Worm (Caenorhabditis elegans) whole organism, L4 larva: ENCODE results near the gene T07A9.12.

Source experiments
- D1046.2 ChIP-seq: fragments of 200-800 bp; sonication (Bioruptor generic); IDR thresholded peaks from 2 replicates; pipeline ENCODE4 v1.3.6; 2022; ENCODE audit warnings: missing genetic modification characterization, missing compliant biosample characterization
- F10B5.3 ChIP-seq: sonication (generic microtip); optimal IDR thresholded peaks from 2 replicates; lab custom pipeline; 2016; ENCODE audit warnings: mild to moderate bottlenecking, missing genetic modification characterization, missing compliant biosample characterization
- F49E8.2 ChIP-seq: sonication (generic microtip); optimal IDR thresholded peaks from 2 replicates; lab custom pipeline; 2016; ENCODE audit warnings: missing compliant biosample characterization, mild to moderate bottlenecking, missing genetic modification characterization, borderline replicate concordance
- T20F7.1 ChIP-seq: fragments of 200-800 bp; sonication (Bioruptor generic); optimal IDR thresholded peaks from 2 replicates; lab custom pipeline; 2018; ENCODE audit warnings: mild to moderate bottlenecking, missing genetic modification characterization, missing compliant biosample characterization
- Y105C5A.15 ChIP-seq: fragments of 200-800 bp; sonication (Bioruptor generic); IDR thresholded peaks from 2 replicates; pipeline ENCODE4 v1.3.6; 2022; ENCODE audit warnings: missing genetic modification characterization, missing compliant biosample characterization
- Y48G9A.11 ChIP-seq: fragments of 200-800 bp; sonication (Bioruptor generic); IDR thresholded peaks from 2 replicates; pipeline ENCODE4 v1.3.6; 2022; ENCODE audit warnings: missing genetic modification reagents, missing genetic modification characterization, missing compliant biosample characterization
- Y75B8A.6 ChIP-seq: fragments of 200-800 bp; sonication (Bioruptor generic); IDR thresholded peaks from 2 replicates; pipeline ENCODE4 v1.3.6; 2022; ENCODE audit warnings: missing genetic modification reagents, missing genetic modification characterization, missing compliant biosample characterization
- attf-4 ChIP-seq: sonication (generic microtip); optimal IDR thresholded peaks from 3 replicates; lab custom pipeline; 2017; ENCODE audit warnings: missing biosample characterization, missing genetic modification characterization
- ceh-32 ChIP-seq: sonication (generic microtip); optimal IDR thresholded peaks from 2 replicates; lab custom pipeline; 2016; ENCODE audit warnings: mild to moderate bottlenecking, missing genetic modification characterization, missing compliant biosample characterization; ENCODE audit not compliant: poor library complexity
- ceh-62 ChIP-seq: sonication (generic microtip); optimal IDR thresholded peaks from 2 replicates; lab custom pipeline; 2017; ENCODE audit warnings: missing biosample characterization, missing genetic modification characterization
- daf-12 ChIP-seq: fragments of 150-350 bp; optimal IDR thresholded peaks from 2 replicates; lab custom pipeline; 2014; ENCODE audit warnings: missing biosample characterization, missing genetic modification reagents, missing genetic modification characterization
- dmd-9 ChIP-seq: fragments of 200-800 bp; sonication (Bioruptor generic); IDR thresholded peaks from 2 replicates; pipeline ENCODE4 v1.3.6; 2022; ENCODE audit warnings: missing genetic modification reagents, missing genetic modification characterization, missing compliant biosample characterization
- gei-8 ChIP-seq: fragments of 200-800 bp; sonication (Bioruptor generic); optimal IDR thresholded peaks from 2 replicates; lab custom pipeline; 2018; ENCODE audit warnings: mild to moderate bottlenecking, missing genetic modification characterization, missing compliant biosample characterization
- hif-1 ChIP-seq, 2 experiments: sonication (generic microtip); optimal IDR thresholded peaks; 2 replicates each; lab custom pipeline; 2016 to 2017; ENCODE audit warnings: missing compliant biosample characterization in 2 of 2, missing genetic modification characterization in 2 of 2, missing genetic modification reagents in 2 of 2, missing genotype in 2 of 2, mild to moderate bottlenecking in 1 of 2
- hmg-1.1 ChIP-seq: fragments of 200-800 bp; sonication (Bioruptor generic); IDR thresholded peaks from 2 replicates; pipeline ENCODE4 v1.3.6; 2022; ENCODE audit warnings: missing genetic modification reagents, missing genetic modification characterization, missing compliant biosample characterization
- lin-29 ChIP-seq: fragments of 200-800 bp; sonication (Bioruptor generic); IDR thresholded peaks from 2 replicates; pipeline ENCODE4 v1.3.6; 2022; ENCODE audit warnings: missing genetic modification reagents, missing genetic modification characterization, missing compliant biosample characterization
- lin-38 ChIP-seq: fragments of 200-800 bp; sonication (Bioruptor generic); IDR thresholded peaks from 2 replicates; pipeline ENCODE4 v1.3.6; 2022; ENCODE audit warnings: missing genetic modification reagents, missing genetic modification characterization, missing compliant biosample characterization
- nhr-10 ChIP-seq: fragments of 150-350 bp; optimal IDR thresholded peaks from 2 replicates; lab custom pipeline; 2014; ENCODE audit warnings: missing biosample characterization, missing genetic modification characterization
- nhr-11 ChIP-seq: fragments of 150-350 bp; optimal IDR thresholded peaks from 2 replicates; lab custom pipeline; 2014; ENCODE audit warnings: missing biosample characterization, missing genetic modification characterization
- nhr-111 ChIP-seq: fragments of 200-800 bp; sonication (Bioruptor generic); optimal IDR thresholded peaks from 2 replicates; lab custom pipeline; 2018; ENCODE audit warnings: mild to moderate bottlenecking, missing genetic modification characterization, missing compliant biosample characterization
- nhr-42 ChIP-seq: fragments of 200-800 bp; sonication (Bioruptor generic); IDR thresholded peaks from 2 replicates; pipeline ENCODE4 v1.3.6; 2022; ENCODE audit warnings: missing genetic modification characterization, missing compliant biosample characterization
- nhr-48 ChIP-seq: sonication (generic microtip); optimal IDR thresholded peaks from 2 replicates; lab custom pipeline; 2016; ENCODE audit warnings: mild to moderate bottlenecking, missing genetic modification characterization, missing compliant biosample characterization
- saeg-2 ChIP-seq: fragments of 200-800 bp; sonication (Bioruptor generic); IDR thresholded peaks from 2 replicates; pipeline ENCODE4 v1.3.6; 2022; ENCODE audit warnings: missing genetic modification reagents, missing genetic modification characterization, missing compliant biosample characterization
- set-16 ChIP-seq: fragments of 200-800 bp; sonication (Bioruptor generic); IDR thresholded peaks from 2 replicates; pipeline ENCODE4 v1.3.6; 2022; ENCODE audit warnings: missing genetic modification reagents, missing genetic modification characterization, missing compliant biosample characterization
- skn-1 ChIP-seq: fragments of 150-350 bp; optimal IDR thresholded peaks from 2 replicates; lab custom pipeline; 2014; ENCODE audit warnings: missing biosample characterization, missing genetic modification characterization
- tag-97 ChIP-seq: fragments of 200-800 bp; sonication (Bioruptor generic); IDR thresholded peaks from 2 replicates; pipeline ENCODE4 v1.3.6; 2022; ENCODE audit warnings: missing genetic modification characterization, missing compliant biosample characterization
- tra-1 ChIP-seq: fragments of 200-800 bp; sonication (Bioruptor generic); IDR thresholded peaks from 2 replicates; pipeline ENCODE4 v1.3.6; 2022; ENCODE audit warnings: missing genetic modification reagents, missing genetic modification characterization, missing compliant biosample characterization
- unc-39 ChIP-seq: sonication (generic microtip); optimal IDR thresholded peaks from 2 replicates; lab custom pipeline; 2017; ENCODE audit warnings: missing biosample characterization, missing genetic modification characterization
- zfp-3 ChIP-seq: fragments of 200-800 bp; sonication (Bioruptor generic); conservative IDR thresholded peaks from 2 replicates; pipeline ENCODE4 v1.3.6; 2022; ENCODE audit warnings: missing genetic modification reagents, missing genetic modification characterization, missing compliant biosample characterization
- ztf-11 ChIP-seq: fragments of 150-350 bp; optimal IDR thresholded peaks from 2 replicates; lab custom pipeline; 2014; ENCODE audit warnings: missing biosample characterization, missing genetic modification characterization

The T07A9.12 gene

ce11 chrIV:460614-461079 is 50.0 kb downstream of the T07A9.12 start, which contains the start of gene M04G7.2 (continued):
- TF ChIP-seq nhr-42 = no peak
- no peak for TF ChIP-seq tag-97
- no peak for TF ChIP-seq nhr-11 (tag; lab: Kevin White, UChicago)
- no peak for TF ChIP-seq daf-12 (tag; lab: Kevin White, UChicago)
- TF ChIP-seq nhr-111 (GFP tag; lab: Kevin White, UChicago) = no peak
- TF ChIP-seq Y105C5A.15 = 0 out of 2 replicates have a peak, but pooled peaks have one; percentile 24
- no peak for TF ChIP-seq tra-1 (GFP tag; lab: Robert Waterston, UW)
- no peak for TF ChIP-seq nhr-48 (tag; lab: Kevin White, UChicago)
- TF ChIP-seq zfp-3 = no peak
- TF ChIP-seq saeg-2 = no peak
- no peak for TF ChIP-seq D1046.2 (GFP tag; lab: Robert Waterston, UW)
- TF ChIP-seq ceh-62 = no peak
- no peak for TF ChIP-seq Y75B8A.6
- TF ChIP-seq gei-8 (GFP tag; lab: Kevin White, UChicago) = no peak
- TF ChIP-seq F49E8.2 = no peak
- TF ChIP-seq attf-4 (tag; lab: Kevin White, UChicago) = no peak
- 0 out of 2 replicates have a peak, but pooled peaks have one; percentile 56 for TF ChIP-seq dmd-9
- no peak for TF ChIP-seq lin-38 (GFP tag; lab: Robert Waterston, UW)
- TF ChIP-seq F10B5.3 = no peak
- TF ChIP-seq Y48G9A.11 = 0 out of 2 replicates have a peak, but pooled peaks have one; percentile 13
- peak in 1 of 2 experiments; percentile 26 for TF ChIP-seq hif-1 (tag; optimal IDR thresholded peaks at IDR 0.05; lab: Kevin White, UChicago)
- TF ChIP-seq hmg-1.1 (GFP tag; lab: Robert Waterston, UW) = 0 out of 2 replicates have a peak, but pooled peaks have one; percentile 12
- no peak for TF ChIP-seq lin-29
- no peak for TF ChIP-seq ceh-32 (tag; lab: Kevin White, UChicago)
- TF ChIP-seq skn-1 (tag; lab: Kevin White, UChicago) = no peak
- TF ChIP-seq ztf-11 (tag; lab: Kevin White, UChicago) = no peak
- no peak for TF ChIP-seq T20F7.1 (GFP tag; lab: Kevin White, UChicago)
- no peak for TF ChIP-seq unc-39 (tag; lab: Kevin White, UChicago)
- TF ChIP-seq, all 104 proteins: peak for 8

- peak; percentile 80 for TF ChIP-seq set-16 (GFP tag; lab: Robert Waterston, UW)
- 0 out of 2 replicates have a peak, but pooled peaks have one; percentile 55 for TF ChIP-seq saeg-2
- TF ChIP-seq nhr-10 (tag; lab: Kevin White, UChicago) = no peak
Observed at ce11 chrIV:462050-462449, 51.4 kb downstream of the T07A9.12 start.
